Worm (Caenorhabditis elegans) whole organism, late embryonic: Measurements from ENCODE around the gene T28C6.3.

Experiments
- ama-1 ChIP-seq: fragments of 150-350 bp; optimal IDR thresholded peaks from 2 replicates; lab custom pipeline; 2014
- ceh-14 ChIP-seq: sonication (generic microtip); optimal IDR thresholded peaks from 2 replicates; lab custom pipeline; 2016; ENCODE audit warnings: missing genotype, missing genetic modification characterization, missing compliant biosample characterization
- ceh-18 ChIP-seq: sonication (generic microtip); optimal IDR thresholded peaks from 2 replicates; lab custom pipeline; 2016; ENCODE audit warnings: missing genetic modification characterization, missing compliant biosample characterization
- ceh-19 ChIP-seq: fragments of 200-800 bp; sonication (Bioruptor generic); optimal IDR thresholded peaks from 2 replicates; lab custom pipeline; 2018; ENCODE audit warnings: mild to moderate bottlenecking, missing genetic modification characterization, missing compliant biosample characterization
- eyg-1 ChIP-seq: sonication (generic microtip); optimal IDR thresholded peaks from 2 replicates; lab custom pipeline; 2016; ENCODE audit warnings: missing genotype, missing genetic modification characterization, missing compliant biosample characterization
- pag-3 ChIP-seq: sonication (generic microtip); optimal IDR thresholded peaks from 2 replicates; lab custom pipeline; 2016; ENCODE audit warnings: missing compliant biosample characterization, missing genetic modification characterization, borderline replicate concordance
- pha-4 ChIP-seq: fragments of 150-350 bp; optimal IDR thresholded peaks from 2 replicates; lab custom pipeline; 2018; ENCODE audit warnings: missing biosample characterization, missing genetic modification reagents, missing genetic modification characterization
- sox-2 ChIP-seq: fragments of 200-800 bp; sonication (Bioruptor generic); IDR thresholded peaks from 2 replicates; pipeline ENCODE4 v1.3.6; 2022; ENCODE audit warnings: missing genetic modification reagents, missing genetic modification characterization, missing compliant biosample characterization
- unc-55 ChIP-seq: sonication (generic microtip); optimal IDR thresholded peaks from 2 replicates; lab custom pipeline; 2017; ENCODE audit warnings: missing biosample characterization, missing genetic modification reagents, missing genetic modification characterization

- TF ChIP-seq ceh-18 (tag; lab: Kevin White, UChicago), result no peak
- TF ChIP-seq ceh-14 (tag; lab: Kevin White, UChicago), result no peak
- TF ChIP-seq sox-2 (GFP tag; lab: Robert Waterston, UW), result no peak
- TF ChIP-seq eyg-1 (tag; lab: Kevin White, UChicago), result no peak
- no peak for TF ChIP-seq unc-55 (GFP tag; lab: Kevin White, UChicago)
- no peak for TF ChIP-seq pag-3 (tag; lab: Kevin White, UChicago)
- TF ChIP-seq ceh-19 (GFP tag; lab: Kevin White, UChicago), result no peak
- TF ChIP-seq ama-1 (lab: Kevin White, UChicago), result no peak
- no peak for TF ChIP-seq pha-4 (tag; lab: Kevin White, UChicago)
Observed at ce11 chrIV:8778045-8778444, 42.1 kb upstream of the T28C6.3 start, which contains the start of gene C33D9.6.
